Worm (Caenorhabditis elegans) whole organism, midembryonic: ENCODE results near the gene ZK354.8.
"Not testable (repeated sequence)": the region's sequence is repeated elsewhere in the genome, so short reads cannot be mapped to it uniquely, and the experiment has no call there.

Experiments used
- T22C8.4 ChIP-seq: fragments of 200-800 bp; sonication (Bioruptor generic); IDR thresholded peaks from 2 replicates; pipeline ENCODE4 v1.3.6; 2022; ENCODE audit warnings: missing genetic modification characterization, missing compliant biosample characterization
- cog-1 ChIP-seq: sonication (generic microtip); optimal IDR thresholded peaks from 2 replicates; lab custom pipeline; 2016; ENCODE audit warnings: missing genetic modification characterization, missing compliant biosample characterization
- flt-1 ChIP-seq: fragments of 200-800 bp; sonication (Bioruptor generic); IDR thresholded peaks from 2 replicates; pipeline ENCODE4 v1.3.6; 2022; ENCODE audit warnings: missing genetic modification characterization, missing compliant biosample characterization
- klf-2 ChIP-seq: fragments of 200-800 bp; sonication (Bioruptor generic); conservative IDR thresholded peaks from 2 replicates; pipeline ENCODE4 v1.3.6; 2022; ENCODE audit warnings: missing genetic modification reagents, missing genetic modification characterization, missing compliant biosample characterization
- med-1 ChIP-seq: sonication (generic microtip); optimal IDR thresholded peaks from 2 replicates; lab custom pipeline; 2017; ENCODE audit warnings: missing genetic modification characterization, mild to moderate bottlenecking, missing compliant biosample characterization, antibody characterized with exemption, missing genetic modification reagents; ENCODE audit not compliant: insufficient read depth
- ref-1 ChIP-seq: fragments of 200-800 bp; sonication (Bioruptor generic); conservative IDR thresholded peaks from 2 replicates; pipeline ENCODE4 v1.3.6; 2022; ENCODE audit warnings: missing genetic modification reagents, missing genetic modification characterization, missing compliant biosample characterization
- tab-1 ChIP-seq: fragments of 200-800 bp; sonication (Bioruptor generic); IDR thresholded peaks from 2 replicates; pipeline ENCODE4 v1.3.6; 2022; ENCODE audit warnings: missing genetic modification characterization, missing compliant biosample characterization
- ztf-23 ChIP-seq: fragments of 200-800 bp; sonication (Bioruptor generic); IDR thresholded peaks from 2 replicates; pipeline ENCODE4 v1.3.6; 2022; ENCODE audit warnings: missing genetic modification reagents, missing genetic modification characterization, missing compliant biosample characterization
- ztf-29 ChIP-seq: fragments of 200-800 bp; sonication (Bioruptor generic); IDR thresholded peaks from 2 replicates; pipeline ENCODE4 v1.3.6; 2022; ENCODE audit warnings: missing genetic modification reagents, missing genetic modification characterization, missing compliant biosample characterization

The ZK354.8 gene

DNA sequence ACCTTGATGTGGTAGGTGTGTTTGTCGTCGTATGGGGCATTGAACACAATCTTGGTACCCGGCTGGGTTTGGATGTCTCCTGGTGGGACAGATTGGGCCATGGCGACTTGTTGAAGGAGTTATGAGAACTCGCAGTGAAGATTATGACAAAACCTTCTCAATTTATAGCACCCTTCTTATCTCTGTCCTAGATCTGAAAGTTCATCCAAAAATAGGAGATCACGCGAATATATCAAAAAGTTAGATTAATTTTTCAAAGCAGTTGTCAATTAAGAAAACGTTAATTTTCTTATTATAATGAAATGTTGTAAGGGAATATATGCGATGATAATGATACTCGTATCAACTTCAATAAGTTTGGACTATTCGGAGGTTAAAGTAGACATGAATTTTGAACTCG lies 10.7 kb downstream of the ZK354.8 start, which contains the start of gene msp-51:
msp-51 (minus strand) TSS at position 101 of the 400 bp plus-strand sequence.
- not testable (repeated sequence) for TF ChIP-seq ref-1, T22C8.4, cog-1

DNA sequence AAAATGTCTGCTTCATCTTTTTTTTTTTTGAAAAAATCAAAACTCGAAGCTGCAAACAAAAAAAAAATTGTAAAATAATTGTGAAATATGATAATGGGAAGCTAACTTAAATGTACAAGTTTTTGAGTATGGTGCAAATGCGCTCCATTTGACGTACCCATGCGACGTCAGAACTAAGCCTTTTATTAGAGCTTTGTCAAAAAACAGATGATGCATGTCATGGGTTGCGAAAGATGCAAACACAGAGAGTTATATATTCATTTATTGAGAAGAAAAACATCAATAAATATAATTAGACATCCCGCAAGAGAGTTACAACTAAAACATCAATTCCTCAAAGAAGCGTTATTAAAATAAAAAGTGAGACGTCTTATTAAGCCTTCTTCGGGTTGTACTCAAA lies 11.5 kb downstream of the ZK354.8 start:
- no peak for TF ChIP-seq med-1
- TF ChIP-seq ref-1: no peak
- no peak for TF ChIP-seq klf-2 (GFP tag; lab: Robert Waterston, UW)

DNA sequence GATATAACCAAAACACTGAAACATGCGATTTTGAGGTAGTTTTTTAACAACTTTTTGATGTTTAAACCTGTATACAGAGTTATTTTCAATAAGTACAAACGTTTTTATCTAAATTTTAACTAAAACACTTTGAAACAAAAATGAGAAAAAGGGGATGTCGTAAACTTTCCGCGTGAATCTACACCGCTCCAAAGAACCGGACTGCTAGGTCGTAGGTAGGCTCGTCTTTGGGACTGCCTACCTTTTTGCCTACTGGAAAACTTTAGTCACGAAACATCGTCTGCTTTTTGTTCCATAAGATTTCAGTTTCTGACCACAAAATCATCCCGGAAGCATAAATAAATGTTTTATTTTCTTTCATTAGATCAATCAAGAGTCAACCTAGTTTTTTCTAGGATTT lies 14.7 kb downstream of the ZK354.8 start:
- TF ChIP-seq T22C8.4 (no peak), flt-1 (GFP tag; lab: Robert Waterston, UW) (no peak), ztf-23 (GFP tag; lab: Robert Waterston, UW) (no peak), cog-1 (no peak)

DNA sequence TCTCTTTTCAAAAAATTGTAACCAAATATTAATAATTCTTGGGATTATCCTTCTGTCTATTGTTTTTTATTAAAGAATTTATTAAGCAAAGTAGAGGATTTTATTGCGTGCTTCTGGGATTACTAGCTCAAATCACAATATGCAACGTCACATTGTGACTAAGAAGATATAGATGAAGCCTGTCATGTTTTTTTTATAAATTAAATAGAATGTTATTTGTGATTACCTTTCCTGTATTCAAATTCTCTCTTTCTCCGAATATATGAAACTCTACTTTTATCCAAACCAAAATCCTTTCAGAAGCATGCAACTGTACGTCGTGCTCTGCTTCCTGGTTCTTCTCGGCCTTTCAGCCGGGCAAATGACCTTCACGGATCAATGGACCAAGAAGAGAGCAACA lies 15.4 kb downstream of the ZK354.8 start, which contains the start of gene nlp-47:
nlp-47 (plus strand) TSS at position 301 of the 400 bp plus-strand sequence.
- TF ChIP-seq cog-1 (no peak), ztf-23 (GFP tag; lab: Robert Waterston, UW) (no peak), med-1 (no peak), klf-2 (GFP tag; lab: Robert Waterston, UW) (no peak), tab-1 (GFP tag; lab: Robert Waterston, UW) (no peak), T22C8.4 (no peak), flt-1 (GFP tag; lab: Robert Waterston, UW) (no peak), ztf-29 (GFP tag; lab: Robert Waterston, UW) (no peak)

DNA sequence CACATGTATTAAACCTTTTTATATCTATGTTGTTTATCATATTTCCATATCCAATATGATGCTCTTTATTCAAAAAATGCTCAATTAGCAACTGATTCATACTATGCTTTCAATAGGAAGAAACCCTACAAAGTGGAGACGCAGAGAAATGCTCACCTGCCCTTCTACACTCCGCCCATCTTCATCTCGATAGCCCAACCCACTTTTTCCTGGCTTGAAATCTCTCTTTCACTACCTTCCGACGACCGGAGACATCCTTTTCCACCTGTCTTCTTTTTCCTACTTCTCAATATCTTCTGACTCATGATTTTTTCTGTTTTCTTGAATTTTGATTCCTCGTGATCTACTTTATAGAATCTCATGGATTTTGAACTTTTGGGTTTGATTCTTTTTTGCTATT lies 17.0 kb downstream of the ZK354.8 start:
- no peak for TF ChIP-seq med-1
- no peak for TF ChIP-seq tab-1 (GFP tag; lab: Robert Waterston, UW)
- TF ChIP-seq klf-2 (GFP tag; lab: Robert Waterston, UW): no peak
- no peak for TF ChIP-seq ref-1
- no peak for TF ChIP-seq T22C8.4
- TF ChIP-seq flt-1 (GFP tag; lab: Robert Waterston, UW): no peak
- TF ChIP-seq cog-1: no peak
- no peak for TF ChIP-seq ztf-29 (GFP tag; lab: Robert Waterston, UW)
- no peak for TF ChIP-seq ztf-23 (GFP tag; lab: Robert Waterston, UW)

DNA sequence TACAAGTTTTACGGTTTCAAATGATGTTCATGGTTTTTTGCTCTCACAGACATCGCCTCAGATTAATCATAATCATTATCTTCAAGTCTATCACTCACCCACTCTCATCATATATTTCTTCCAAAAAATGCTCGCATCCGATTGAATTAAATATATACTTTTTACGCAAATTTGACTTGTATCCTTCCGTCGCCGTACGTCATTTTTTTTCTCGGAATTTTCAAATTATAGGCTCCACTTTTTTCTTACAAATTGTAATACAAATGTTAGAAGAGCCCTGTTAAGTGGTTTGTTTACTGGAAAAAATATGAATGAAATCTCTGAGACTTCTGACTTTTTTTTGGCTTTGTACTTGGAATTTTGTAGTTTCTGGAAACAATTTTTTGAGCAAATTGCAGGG lies 18.8 kb downstream of the ZK354.8 start:
- TF ChIP-seq ref-1 (no peak), ztf-23 (GFP tag; lab: Robert Waterston, UW) (no peak), cog-1 (no peak), med-1 (no peak), flt-1 (GFP tag; lab: Robert Waterston, UW) (no peak), T22C8.4 (no peak), klf-2 (GFP tag; lab: Robert Waterston, UW) (no peak), ztf-29 (GFP tag; lab: Robert Waterston, UW) (no peak), tab-1 (GFP tag; lab: Robert Waterston, UW) (no peak)

DNA sequence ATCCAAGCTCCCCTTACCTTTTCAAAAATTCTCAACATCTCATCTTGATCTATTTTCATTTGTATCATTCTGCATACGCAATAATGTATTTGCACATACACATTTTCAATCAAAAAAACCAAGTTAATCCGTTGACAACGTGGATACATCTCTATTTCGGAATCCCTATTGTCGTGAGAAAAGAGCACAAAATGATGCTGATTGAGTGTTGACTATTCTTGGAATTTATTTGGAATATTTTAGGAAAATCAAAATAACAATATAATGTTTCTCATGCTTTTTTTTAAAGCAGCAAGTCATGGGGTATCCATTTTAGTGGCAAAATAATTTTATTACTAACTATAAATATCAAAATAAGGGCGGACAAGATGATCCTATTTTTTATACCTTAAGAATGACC lies 24.5 kb downstream of the ZK354.8 start:
- TF ChIP-seq tab-1 (GFP tag; lab: Robert Waterston, UW) (no peak), flt-1 (GFP tag; lab: Robert Waterston, UW) (no peak), med-1 (no peak), ztf-29 (GFP tag; lab: Robert Waterston, UW) (no peak), ztf-23 (GFP tag; lab: Robert Waterston, UW) (no peak), cog-1 (no peak), T22C8.4 (no peak), klf-2 (GFP tag; lab: Robert Waterston, UW) (no peak), ref-1 (no peak)

DNA sequence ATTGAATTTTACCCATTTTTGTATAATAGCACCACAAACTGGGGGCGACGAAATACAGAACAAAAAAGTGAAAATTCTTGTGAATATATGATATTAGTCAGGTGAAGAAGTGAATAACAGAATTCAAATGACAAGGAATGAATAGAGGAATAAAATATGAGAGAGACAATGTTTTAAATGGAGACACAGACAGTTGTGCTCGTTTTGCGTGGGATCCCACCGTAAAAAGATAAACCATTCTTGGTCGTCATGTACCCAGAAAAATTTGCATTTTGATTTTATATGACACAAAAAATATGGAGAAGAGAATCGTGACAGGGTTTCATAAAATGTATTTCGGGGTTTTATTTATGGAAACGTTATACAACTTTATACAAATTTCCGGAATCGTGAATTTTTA lies 28.2 kb downstream of the ZK354.8 start, which contains the start of gene F36H12.17:
F36H12.17 (minus strand) TSS at position 101 of the 400 bp plus-strand sequence.
- TF ChIP-seq flt-1 (GFP tag; lab: Robert Waterston, UW) (no peak), cog-1 (no peak), med-1 (no peak), T22C8.4 (no peak), klf-2 (GFP tag; lab: Robert Waterston, UW) (no peak), ztf-29 (GFP tag; lab: Robert Waterston, UW) (no peak), ref-1 (no peak), ztf-23 (GFP tag; lab: Robert Waterston, UW) (no peak), tab-1 (GFP tag; lab: Robert Waterston, UW) (no peak)

DNA sequence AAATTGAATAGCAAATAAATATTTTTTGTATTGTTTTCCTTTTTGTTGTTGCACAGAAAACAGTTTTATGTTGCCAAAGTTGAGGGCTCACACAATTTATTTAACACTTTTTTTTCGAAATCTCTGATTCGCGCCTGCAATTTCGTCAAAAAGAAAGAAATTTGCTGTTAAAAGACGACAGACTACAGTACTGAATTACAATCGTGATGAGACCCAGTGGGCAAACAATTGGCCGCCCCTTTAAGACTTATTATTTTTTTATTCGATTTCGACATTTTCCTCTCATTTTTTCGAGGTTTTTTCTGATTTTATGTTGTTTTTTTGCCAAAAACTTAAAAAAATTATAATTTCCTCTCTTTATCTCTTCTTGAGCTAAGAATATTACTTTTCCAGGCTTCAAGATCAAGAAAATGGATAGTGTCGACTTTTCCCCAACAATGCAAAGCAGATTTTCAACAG lies 31.8 kb downstream of the ZK354.8 start, which contains the start of gene slfl-4:
slfl-4 (plus strand) TSS at position 409 of the 459 bp plus-strand sequence.
- TF ChIP-seq med-1 (no peak), cog-1 (no peak), ztf-23 (GFP tag; lab: Robert Waterston, UW) (no peak)

DNA sequence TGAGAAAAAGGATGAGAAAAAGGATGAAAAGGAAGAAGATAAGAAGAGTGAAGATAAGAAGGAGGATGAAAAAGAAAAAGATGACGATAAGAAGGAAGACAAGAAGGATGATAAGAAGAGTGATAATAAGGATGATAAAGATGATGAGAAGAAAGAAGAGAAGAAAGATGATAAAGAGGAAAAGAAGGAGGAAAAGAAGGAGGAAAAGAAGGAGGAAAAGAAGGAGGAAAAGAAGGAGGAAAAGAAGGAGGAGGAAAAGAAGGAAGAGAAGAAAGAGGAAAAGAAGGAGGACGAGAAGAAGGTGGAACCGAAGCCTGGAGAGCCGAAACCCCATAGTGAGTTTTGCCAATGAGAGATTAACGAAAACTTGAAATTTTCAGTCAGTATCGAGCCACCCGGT lies 32.6 kb downstream of the ZK354.8 start:
- no peak for TF ChIP-seq ztf-23 (GFP tag; lab: Robert Waterston, UW)
- TF ChIP-seq ztf-29 (GFP tag; lab: Robert Waterston, UW): no peak
- TF ChIP-seq klf-2 (GFP tag; lab: Robert Waterston, UW): no peak
- no peak for TF ChIP-seq med-1
- no peak for TF ChIP-seq cog-1
- TF ChIP-seq tab-1 (GFP tag; lab: Robert Waterston, UW): no peak
- TF ChIP-seq ref-1: no peak
- TF ChIP-seq T22C8.4: no peak

DNA sequence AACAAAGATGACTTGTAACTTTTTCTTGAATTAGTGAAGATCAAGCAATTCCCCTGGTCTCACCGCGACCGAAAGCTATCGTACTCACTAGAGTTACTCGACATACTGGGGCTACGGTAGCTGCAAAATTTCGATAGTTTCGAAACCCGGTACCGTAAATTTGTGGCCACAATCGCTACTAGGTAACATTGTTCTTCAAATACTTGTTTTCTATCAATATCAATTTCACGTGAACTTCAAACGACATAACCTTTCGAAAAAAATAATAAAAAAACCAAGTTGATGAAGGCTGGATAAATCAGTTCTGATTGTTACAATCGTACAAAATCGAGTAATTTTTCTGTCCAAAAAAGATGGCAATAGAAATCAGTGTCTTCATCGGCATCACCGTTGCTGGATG lies 33.4 kb downstream of the ZK354.8 start, which contains the start of gene F36H12.3:
F36H12.3 (plus strand) TSS at position 301 of the 400 bp plus-strand sequence.
- TF ChIP-seq klf-2 (GFP tag; lab: Robert Waterston, UW): no peak
